Worm (Caenorhabditis elegans) whole organism, mixed stage, embryonic: Measurements from ENCODE around the gene spp-14.

ENCODE experiments used
- M03D4.4 ChIP-seq: sonication (generic microtip); optimal IDR thresholded peaks from 2 replicates; lab custom pipeline; 2017; ENCODE audit warnings: mild to moderate bottlenecking, missing genetic modification characterization, missing compliant biosample characterization
- ceh-83 ChIP-seq: fragments of 200-800 bp; sonication (Bioruptor generic); optimal IDR thresholded peaks from 2 replicates; lab custom pipeline; 2018; ENCODE audit warnings: mild to moderate bottlenecking, missing genetic modification characterization, missing compliant biosample characterization
- drap-1 ChIP-seq: fragments of 200-800 bp; sonication (Bioruptor generic); optimal IDR thresholded peaks from 3 replicates; lab custom pipeline; 2018; ENCODE audit warnings: mild to moderate bottlenecking, missing genetic modification characterization, missing compliant biosample characterization
- ham-2 ChIP-seq: fragments of 200-800 bp; sonication (Bioruptor generic); optimal IDR thresholded peaks from 2 replicates; lab custom pipeline; 2018; ENCODE audit warnings: mild to moderate bottlenecking, missing genetic modification characterization, missing compliant biosample characterization
- lin-13 ChIP-seq: fragments of 150-350 bp; optimal IDR thresholded peaks from 2 replicates; lab custom pipeline; 2014; ENCODE audit warnings: missing biosample characterization, missing genetic modification characterization
- lsy-2 ChIP-seq: fragments of 150-350 bp; optimal IDR thresholded peaks from 2 replicates; lab custom pipeline; 2014; ENCODE audit warnings: missing biosample characterization, missing genetic modification characterization
- nhr-12 ChIP-seq: fragments of 150-350 bp; optimal IDR thresholded peaks from 2 replicates; lab custom pipeline; 2014; ENCODE audit warnings: missing biosample characterization, missing genetic modification characterization
- nhr-237 ChIP-seq: fragments of 150-350 bp; optimal IDR thresholded peaks from 2 replicates; lab custom pipeline; 2014; ENCODE audit warnings: missing biosample characterization, missing genetic modification characterization
- nhr-28 ChIP-seq: fragments of 150-350 bp; optimal IDR thresholded peaks from 2 replicates; lab custom pipeline; 2014; ENCODE audit warnings: missing biosample characterization, missing genetic modification characterization
- pha-4 ChIP-seq: fragments of 150-350 bp; optimal IDR thresholded peaks from 2 replicates; lab custom pipeline; 2018; ENCODE audit warnings: missing biosample characterization, missing genetic modification reagents, missing genetic modification characterization
- snpc-4 ChIP-seq: fragments of 150-350 bp; optimal IDR thresholded peaks from 2 replicates; lab custom pipeline; 2014; ENCODE audit warnings: missing biosample characterization, missing genetic modification characterization
- unc-62 ChIP-seq: fragments of 150-350 bp; optimal IDR thresholded peaks from 2 replicates; lab custom pipeline; 2014; ENCODE audit warnings: missing biosample characterization, missing genetic modification reagents, missing genetic modification characterization
- ztf-11 ChIP-seq: fragments of 150-350 bp; optimal IDR thresholded peaks from 2 replicates; lab custom pipeline; 2014; ENCODE audit warnings: missing biosample characterization, missing genetic modification characterization

- TF ChIP-seq snpc-4 (tag; lab: Kevin White, UChicago), result no peak
- no peak for TF ChIP-seq nhr-237 (tag; lab: Kevin White, UChicago)
- TF ChIP-seq M03D4.4 (tag; lab: Kevin White, UChicago), result no peak
- no peak for TF ChIP-seq unc-62 (GFP tag; lab: Kevin White, UChicago)
- TF ChIP-seq ztf-11 (tag; lab: Kevin White, UChicago), result no peak
- TF ChIP-seq nhr-28, result no peak
- TF ChIP-seq ceh-83 (GFP tag; lab: Kevin White, UChicago), result no peak
- TF ChIP-seq lin-13 (tag; lab: Kevin White, UChicago), result no peak
- TF ChIP-seq nhr-12 (tag; lab: Kevin White, UChicago), result no peak
- TF ChIP-seq pha-4, result no peak
- no peak for TF ChIP-seq lsy-2 (tag; lab: Kevin White, UChicago)
- TF ChIP-seq drap-1 (GFP tag; lab: Kevin White, UChicago), result no peak
- TF ChIP-seq ham-2 (GFP tag; lab: Kevin White, UChicago), result no peak
Observed at ce11 chrX:7710643-7711042, 15.1 kb upstream of the spp-14 start, which contains the start of gene K09F5.4.
